Worm (Caenorhabditis elegans): ENCODE data around the gene K08E4.3.
A peak's percentile ranks its signal among the peaks of the same experiment; 100 is the strongest.

The K08E4.3 gene

ce11 chrIV:12068590-12068989 lies 11.0 kb downstream of the K08E4.3 start, which contains the start of gene bath-37:
TSS of gene bath-37 (plus strand) at chrIV:12068890.
- no peak for TF ChIP-seq ham-2 (GFP tag; optimal IDR thresholded peaks at IDR 0.05)
- TF ChIP-seq ces-1 (GFP tag; optimal IDR thresholded peaks at IDR 0.05) = no peak
- TF ChIP-seq mep-1 (tag; optimal IDR thresholded peaks at IDR 0.05) = no peak
- TF ChIP-seq cnd-1 (tag; optimal IDR thresholded peaks at IDR 0.05) = no peak
- TF ChIP-seq mab-5 (tag; optimal IDR thresholded peaks at IDR 0.05) = no peak
- TF ChIP-seq ceh-39 (tag; optimal IDR thresholded peaks at IDR 0.05) = no peak
- TF ChIP-seq nhr-237 (tag; optimal IDR thresholded peaks at IDR 0.05) = no peak
- no peak for TF ChIP-seq snpc-4 (tag; optimal IDR thresholded peaks at IDR 0.05)
- no peak for TF ChIP-seq ceh-43 (GFP tag; optimal IDR thresholded peaks at IDR 0.05)
- no peak for TF ChIP-seq nhr-2 (tag; optimal IDR thresholded peaks at IDR 0.05)
- TF ChIP-seq drap-1 (GFP tag; optimal IDR thresholded peaks at IDR 0.05) = no peak
- TF ChIP-seq sptf-1 (tag; optimal IDR thresholded peaks at IDR 0.05) = no peak
- no peak for TF ChIP-seq tbx-8 (GFP tag; optimal IDR thresholded peaks at IDR 0.05)
- TF ChIP-seq unc-39 (tag; optimal IDR thresholded peaks at IDR 0.05) = no peak

DNA sequence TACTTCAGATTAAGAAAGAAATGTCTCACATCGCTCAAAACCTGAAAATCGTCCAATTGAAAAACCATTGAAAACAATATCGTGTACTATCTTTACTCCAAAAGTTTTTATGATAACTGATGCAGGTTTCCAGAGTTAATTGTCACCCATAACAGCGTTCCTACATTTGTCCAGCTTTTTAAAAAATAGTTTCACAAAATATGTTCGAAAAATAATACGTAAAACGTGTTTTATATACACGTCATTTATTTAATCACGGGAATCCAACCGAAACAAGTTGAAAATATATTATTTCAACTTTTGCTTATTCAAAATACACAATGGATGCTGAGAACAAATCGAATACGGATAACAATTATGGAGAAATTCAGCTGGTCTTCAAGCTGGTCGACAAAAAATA lies 18.0 kb downstream of the K08E4.3 start, which contains the start of gene K08E4.7:
Gene K08E4.7 (plus strand): TSS at position 301 of the 400 bp plus-strand sequence.
- TF ChIP-seq ceh-43 (GFP tag; optimal IDR thresholded peaks at IDR 0.05) (no peak), ceh-39 (tag; optimal IDR thresholded peaks at IDR 0.05) (no peak), ztf-11 (tag; optimal IDR thresholded peaks at IDR 0.05) (no peak), elt-1 (tag; optimal IDR thresholded peaks at IDR 0.05; ENCODE audit: borderline replicate concordance, insufficient read depth) (no peak), unc-120 (tag; optimal IDR thresholded peaks at IDR 0.05; ENCODE audit: poor library complexity, severe bottlenecking) (no peak), nhr-28 (tag; optimal IDR thresholded peaks at IDR 0.05) (no peak), ham-2 (GFP tag; optimal IDR thresholded peaks at IDR 0.05) (no peak), tbx-8 (GFP tag; optimal IDR thresholded peaks at IDR 0.05) (no peak), mab-5 (tag; optimal IDR thresholded peaks at IDR 0.05) (no peak), nhr-237 (tag; optimal IDR thresholded peaks at IDR 0.05) (no peak), nhr-12 (tag; optimal IDR thresholded peaks at IDR 0.05) (no peak)

DNA sequence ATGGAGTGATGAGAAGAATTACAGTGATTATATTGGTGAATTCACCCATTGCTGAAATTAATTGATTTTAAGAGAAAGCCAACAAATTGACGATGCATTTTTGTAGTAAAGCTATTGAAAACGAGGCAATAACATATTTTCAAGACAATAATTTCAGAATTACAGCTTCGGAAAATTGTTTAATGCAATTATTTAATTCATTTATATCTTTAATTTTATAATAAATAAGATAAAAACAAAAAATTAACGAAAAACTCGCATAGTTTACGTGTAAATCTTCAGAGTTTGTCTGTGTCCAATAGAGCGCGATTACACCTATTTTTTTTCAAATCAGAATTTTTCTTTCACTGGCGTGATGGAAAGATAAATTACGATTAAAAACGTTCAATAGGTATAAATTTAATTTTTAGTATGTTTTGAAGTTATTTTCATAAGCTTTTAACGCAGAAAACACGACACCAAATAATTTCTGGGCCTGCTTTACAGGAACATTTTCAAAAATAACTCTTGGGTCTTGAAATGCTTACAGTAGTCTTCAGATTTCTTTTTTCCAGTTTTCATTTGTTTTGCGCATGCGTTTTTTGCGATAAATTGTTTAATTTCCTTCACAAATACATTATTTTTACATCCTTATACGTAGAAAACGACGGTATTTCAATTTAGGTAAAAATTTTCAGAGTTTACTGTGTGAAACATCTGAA lies 20.7 kb downstream of the K08E4.3 start, which contains the start of gene tmed-1:
Gene tmed-1 (minus strand): TSS at position 51 of the 701 bp plus-strand sequence.
- TF ChIP-seq lin-13 (tag; optimal IDR thresholded peaks at IDR 0.05) (no peak), unc-120 (tag; optimal IDR thresholded peaks at IDR 0.05; ENCODE audit: poor library complexity, severe bottlenecking) (no peak), nhr-12 (tag; optimal IDR thresholded peaks at IDR 0.05) (no peak), ztf-11 (tag; optimal IDR thresholded peaks at IDR 0.05) (no peak), elt-1 (tag; optimal IDR thresholded peaks at IDR 0.05; ENCODE audit: borderline replicate concordance, insufficient read depth) (no peak)

DNA sequence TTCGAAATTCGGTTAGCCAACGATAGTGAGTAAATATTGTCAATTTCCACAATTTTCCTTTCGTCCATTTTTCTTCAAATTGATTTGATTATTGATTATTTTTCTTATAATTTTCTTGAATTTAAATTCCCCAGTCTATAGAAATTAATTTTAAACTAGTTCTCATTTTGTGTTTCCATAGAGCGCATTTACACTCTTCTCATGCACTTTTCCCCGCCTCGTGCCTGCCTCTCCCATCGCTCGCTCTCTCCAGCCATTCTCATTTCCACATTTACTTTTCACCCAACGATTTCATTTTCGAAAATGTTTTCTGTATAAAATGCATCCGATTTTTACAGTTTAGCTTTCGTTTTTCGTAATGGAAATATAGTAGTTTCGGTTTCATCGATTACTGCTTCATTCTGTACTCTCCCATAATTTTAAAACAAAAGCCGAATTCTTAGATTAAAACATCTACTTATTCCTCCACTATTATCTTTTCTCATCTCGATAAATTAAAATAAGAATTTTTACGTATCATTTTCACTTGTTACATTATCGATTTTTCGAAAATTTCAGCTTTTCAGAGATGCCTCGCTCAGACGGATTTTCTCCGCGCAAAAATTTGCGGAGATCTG lies 21.5 kb downstream of the K08E4.3 start, which contains the start of gene lex-1:
Gene lex-1 (plus strand): TSS at position 567 of the 617 bp plus-strand sequence.
- TF ChIP-seq blmp-1 (tag; optimal IDR thresholded peaks at IDR 0.05) = no peak
- no peak for TF ChIP-seq zip-8 (tag; optimal IDR thresholded peaks at IDR 0.05)
- no peak for TF ChIP-seq M03D4.4 (tag; optimal IDR thresholded peaks at IDR 0.05)
- TF ChIP-seq ceh-39 (tag; optimal IDR thresholded peaks at IDR 0.05) = no peak
- TF ChIP-seq mep-1 (tag; optimal IDR thresholded peaks at IDR 0.05) = peak; percentile 33
- no peak for TF ChIP-seq hlh-1 (tag; optimal IDR thresholded peaks at IDR 0.05)
- no peak for TF ChIP-seq bed-3 (GFP tag; optimal IDR thresholded peaks at IDR 0.05)
- no peak for TF ChIP-seq ceh-43 (GFP tag; optimal IDR thresholded peaks at IDR 0.05)
- TF ChIP-seq nhr-12 (tag; optimal IDR thresholded peaks at IDR 0.05) = no peak
- peak; percentile 10 for TF ChIP-seq lsy-2 (tag; optimal IDR thresholded peaks at IDR 0.05)

DNA sequence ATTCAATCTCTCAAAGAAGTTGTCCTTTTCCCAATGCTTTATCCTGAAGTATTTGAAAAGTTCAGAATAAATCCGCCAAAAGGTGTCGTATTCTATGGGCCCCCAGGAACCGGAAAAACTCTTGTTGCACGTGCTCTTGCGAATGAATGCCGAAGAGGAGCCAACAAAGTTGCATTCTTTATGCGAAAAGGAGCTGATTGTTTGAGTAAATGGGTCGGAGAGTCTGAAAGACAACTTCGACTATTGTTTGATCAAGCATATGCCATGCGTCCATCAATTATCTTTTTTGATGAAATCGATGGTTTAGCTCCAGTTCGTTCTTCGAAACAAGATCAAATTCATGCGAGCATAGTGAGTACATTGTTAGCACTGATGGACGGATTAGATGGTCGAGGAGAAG lies 23.3 kb downstream of the K08E4.3 start:
- no peak for TF ChIP-seq blmp-1 (tag; optimal IDR thresholded peaks at IDR 0.05)
- no peak for TF ChIP-seq hlh-1 (tag; optimal IDR thresholded peaks at IDR 0.05)
- TF ChIP-seq mab-5 (tag; optimal IDR thresholded peaks at IDR 0.05) = no peak
- TF ChIP-seq zip-8 (tag; optimal IDR thresholded peaks at IDR 0.05) = no peak
- no peak for TF ChIP-seq lin-32 (GFP tag; optimal IDR thresholded peaks at IDR 0.05)
- no peak for TF ChIP-seq M03D4.4 (tag; optimal IDR thresholded peaks at IDR 0.05)
- no peak for TF ChIP-seq ham-2 (GFP tag; optimal IDR thresholded peaks at IDR 0.05)
- no peak for TF ChIP-seq drap-1 (GFP tag; optimal IDR thresholded peaks at IDR 0.05)
- TF ChIP-seq sptf-1 (tag; optimal IDR thresholded peaks at IDR 0.05) = no peak
- TF ChIP-seq pha-4 (tag; optimal IDR thresholded peaks at IDR 0.05) = no peak
